Fruit fly (Drosophila melanogaster): ENCODE data around the gene CG33493.

DNA sequence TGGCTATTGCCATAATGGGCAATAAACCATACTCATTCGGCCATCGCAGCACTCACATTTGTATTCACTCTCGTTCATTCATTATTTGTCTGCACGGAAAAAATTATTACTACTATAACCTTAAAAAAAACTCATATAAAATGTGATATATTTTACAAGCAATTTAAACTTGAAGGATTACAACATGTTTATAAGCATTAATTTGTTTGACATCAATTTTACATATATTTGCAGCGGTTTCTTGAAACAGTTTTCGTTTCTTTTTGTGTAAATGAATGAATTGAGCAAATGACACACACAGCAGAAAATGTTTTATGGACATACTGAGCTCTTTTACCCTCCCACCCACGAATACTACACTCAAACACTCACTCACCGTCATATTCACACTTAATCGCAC lies 40.5 kb upstream of the CG33493 start:
- TF ChIP-seq Sin3A (optimal IDR thresholded peaks at IDR 0.05) (no peak), insv (optimal IDR thresholded peaks at IDR 0.05) (no peak), psq (optimal IDR thresholded peaks at IDR 0.05) (no peak), h (optimal IDR thresholded peaks at IDR 0.05) (no peak), ttk (optimal IDR thresholded peaks at IDR 0.05) (no peak), Myc (optimal IDR thresholded peaks at IDR 0.05) (no peak)

Measured in Kc167 (cell line).